Fruit fly (Drosophila melanogaster): ENCODE data around the gene Aladin.
A peak's percentile ranks its signal among the peaks of the same experiment; 100 is the strongest.

Aladin gene

dm6 chrX:9247171-9247783, 25.9 kb upstream of the Aladin start, which contains the start of the genes amx and Dsor1 (continued):
- TF ChIP-seq BEAF-32 (GFP tag; optimal IDR thresholded peaks at IDR 0.05) (peak; percentile 39), CG14710 (tag; optimal IDR thresholded peaks at IDR 0.05) (peak; percentile 30), ase (GFP tag; IDR thresholded peaks at IDR 0.05) (no peak)

dm6 chrX:9248040-9248439, 25.2 kb upstream of the Aladin start:
- no peak for TF ChIP-seq CG17385 (GFP tag; optimal IDR thresholded peaks at IDR 0.05)
- TF ChIP-seq Xbp1 (GFP tag; optimal IDR thresholded peaks at IDR 0.05): peak; percentile 5
- TF ChIP-seq fd102C (GFP tag; optimal IDR thresholded peaks at IDR 0.05): peak; percentile 27
- TF ChIP-seq C15 (GFP tag; IDR thresholded peaks at IDR 0.05): no peak
- no peak for TF ChIP-seq CG17612 (GFP tag; IDR thresholded peaks at IDR 0.05)
- no peak for TF ChIP-seq CG4617 (GFP tag; optimal IDR thresholded peaks at IDR 0.05; ENCODE audit: borderline replicate concordance)
- no peak for TF ChIP-seq peb (GFP tag; IDR thresholded peaks at IDR 0.05)
- peak; percentile 13 for TF ChIP-seq CG8388 (GFP tag; optimal IDR thresholded peaks at IDR 0.05)
- no peak for TF ChIP-seq CG1602 (GFP tag; optimal IDR thresholded peaks at IDR 0.05)
- TF ChIP-seq CG1529 (GFP tag; optimal IDR thresholded peaks at IDR 0.05): no peak
- TF ChIP-seq CG13424 (tag; optimal IDR thresholded peaks at IDR 0.05): peak; percentile 14
- TF ChIP-seq CG13775 (GFP tag; optimal IDR thresholded peaks at IDR 0.05): peak; percentile 22
- TF ChIP-seq CG9727 (GFP tag; optimal IDR thresholded peaks at IDR 0.05): peak; percentile 33
- TF ChIP-seq nmo (GFP tag; optimal IDR thresholded peaks at IDR 0.05): peak; percentile 20
- TF ChIP-seq D19A (tag; optimal IDR thresholded peaks at IDR 0.05): peak; percentile 8
- peak; percentile 46; the same call in 1 of the 2 replicates for TF ChIP-seq CG17328 (GFP tag; IDR thresholded peaks at IDR 0.05)
- TF ChIP-seq Sox102F (GFP tag; optimal IDR thresholded peaks at IDR 0.05): peak; percentile 33
- no peak for TF ChIP-seq z (GFP tag; IDR thresholded peaks at IDR 0.05)
- peak; percentile 62 for TF ChIP-seq dmrt11E (tag; optimal IDR thresholded peaks at IDR 0.05)
- no peak for TF ChIP-seq CG17568 (GFP tag; optimal IDR thresholded peaks at IDR 0.05)
- TF ChIP-seq CHES-1-like (GFP tag; optimal IDR thresholded peaks at IDR 0.05): no peak
- TF ChIP-seq cg (GFP tag; optimal IDR thresholded peaks at IDR 0.05): peak; percentile 61
- no peak for TF ChIP-seq ab (GFP tag; optimal IDR thresholded peaks at IDR 0.05)
- peak; percentile 15; the same call in 1 of the 2 replicates for TF ChIP-seq lmd (GFP tag; IDR thresholded peaks at IDR 0.05)
- no peak for TF ChIP-seq usp (GFP tag; optimal IDR thresholded peaks at IDR 0.05)
- TF ChIP-seq CG12155 (GFP tag; optimal IDR thresholded peaks at IDR 0.05): no peak
- TF ChIP-seq Blimp-1 (GFP tag; optimal IDR thresholded peaks at IDR 0.05): peak; percentile 15
- TF ChIP-seq al (GFP tag; IDR thresholded peaks at IDR 0.05): no peak
- peak; percentile 72 for TF ChIP-seq Ets65A (GFP tag)
- TF ChIP-seq unpg (GFP tag; optimal IDR thresholded peaks at IDR 0.05): peak; percentile 29
- TF ChIP-seq pros (GFP tag; optimal IDR thresholded peaks at IDR 0.05): no peak
- TF ChIP-seq CG14014 (GFP tag; IDR thresholded peaks at IDR 0.05): no peak
- no peak for TF ChIP-seq tna (GFP tag; IDR thresholded peaks at IDR 0.05; ENCODE audit: partially characterized antibody)
- TF ChIP-seq Dll (GFP tag; IDR thresholded peaks at IDR 0.05; ENCODE audit: partially characterized antibody): no peak
- no peak for TF ChIP-seq ken (GFP tag; IDR thresholded peaks at IDR 0.05)
- no peak for TF ChIP-seq nau (GFP tag; optimal IDR thresholded peaks at IDR 0.05)
- no peak for TF ChIP-seq CG16813 (GFP tag; IDR thresholded peaks at IDR 0.05; ENCODE audit: partially characterized antibody)
- no peak for TF ChIP-seq stwl (tag; optimal IDR thresholded peaks at IDR 0.05)
- peak; percentile 3 for TF ChIP-seq grau (tag; optimal IDR thresholded peaks at IDR 0.05)
- no peak for TF ChIP-seq CG34422 (GFP tag; IDR thresholded peaks at IDR 0.05)
- peak; percentile 54 for TF ChIP-seq Med (GFP tag)
- peak; percentile 50; the same call in 2 of the 3 replicates for TF ChIP-seq row (GFP tag; IDR thresholded peaks at IDR 0.05)
- no peak; the same call in 2 of the 3 replicates for TF ChIP-seq ci (GFP tag; IDR thresholded peaks at IDR 0.05)
- TF ChIP-seq fd96Cb (tag; optimal IDR thresholded peaks at IDR 0.05): peak; percentile 17
- no peak for TF ChIP-seq CG33213 (GFP tag; optimal IDR thresholded peaks at IDR 0.05)
